Worm (Caenorhabditis elegans) whole organism, L4/young adult: ENCODE results near the gene oig-3.

Experiments used
- dao-5 ChIP-seq: sonication (generic microtip); optimal IDR thresholded peaks from 2 replicates; lab custom pipeline; 2016; ENCODE audit warnings: missing genotype, missing genetic modification characterization, moderate library complexity, missing compliant biosample characterization
- him-1 ChIP-seq: sonication (generic microtip); optimal IDR thresholded peaks from 2 replicates; lab custom pipeline; 2016; ENCODE audit warnings: missing genotype, missing genetic modification reagents, missing genetic modification characterization, missing compliant biosample characterization

DNA sequence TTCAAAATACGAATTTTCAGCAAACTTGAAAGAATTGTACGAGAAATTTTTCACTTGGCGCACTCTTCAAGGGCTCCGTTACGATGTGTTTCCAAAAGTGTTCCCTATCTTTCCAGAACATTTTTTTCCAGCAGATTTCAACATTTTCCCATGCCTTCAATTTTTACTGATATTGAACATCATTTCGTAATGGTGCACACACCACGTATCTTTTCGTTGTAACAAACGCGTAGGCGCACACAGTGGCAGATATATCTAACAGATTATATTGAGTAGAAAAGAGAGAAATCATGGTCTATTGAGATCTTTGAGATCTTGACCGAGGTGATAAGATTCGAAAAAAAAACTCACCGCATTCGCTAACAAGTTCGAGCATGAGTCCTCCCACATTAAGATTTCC, 33.7 kb upstream of the oig-3 start:
- TF ChIP-seq dao-5 (tag; lab: Kevin White, UChicago) (no peak), him-1 (tag; lab: Kevin White, UChicago) (no peak)
